Worm (Caenorhabditis elegans): ENCODE measurements around the gene Y43F8C.11.

Y43F8C.11 gene

DNA sequence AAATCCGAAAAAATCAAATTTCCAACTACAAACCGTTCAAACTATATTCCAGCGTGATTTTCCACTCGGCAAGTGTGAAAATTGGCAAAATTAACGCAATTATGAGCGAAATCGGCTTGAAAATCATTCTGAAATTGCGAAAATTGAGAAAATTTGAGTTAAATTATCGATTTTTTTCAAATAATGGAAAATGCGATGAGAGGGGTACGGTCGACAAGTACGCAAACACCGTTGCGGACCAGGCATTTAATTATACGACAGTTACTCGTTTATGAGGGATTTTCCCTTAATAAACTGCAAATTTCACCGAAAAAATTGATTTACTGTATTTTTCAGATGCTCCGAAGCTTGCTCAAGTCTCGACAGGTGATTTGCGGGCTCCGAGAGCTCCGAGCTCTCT, 26.2 kb upstream of the Y43F8C.11 start, which contains the start of the genes Y43F8C.7 and mrps-28:
Gene Y43F8C.7 (minus strand): TSS at position 128 of the 400 bp plus-strand sequence.
Gene mrps-28 (plus strand): TSS at position 337 of the 400 bp plus-strand sequence.
- TF ChIP-seq rec-8 (tag; optimal IDR thresholded peaks at IDR 0.05): no peak
- no peak for TF ChIP-seq Y53G8AR.9 (GFP tag; conservative IDR thresholded peaks at IDR 0.05)
- peak; percentile 4 for TF ChIP-seq tbp1 (GFP tag; optimal IDR thresholded peaks at IDR 0.05)
- no peak for TF ChIP-seq snpc-4 (GFP tag; optimal IDR thresholded peaks at IDR 0.05)
- peak in 1 of 4 experiments; percentile 31 for TF ChIP-seq snpc-4 (tag; optimal IDR thresholded peaks at IDR 0.05)
- peak; percentile 4 for TF ChIP-seq attf-5 (GFP tag; optimal IDR thresholded peaks at IDR 0.05)
- no peak for TF ChIP-seq C17E4.6 (GFP tag; IDR thresholded peaks at IDR 0.05)
- no peak for TF ChIP-seq pha-4 (tag; optimal IDR thresholded peaks at IDR 0.05)
- no peak for TF ChIP-seq atf-7 (tag; optimal IDR thresholded peaks at IDR 0.05)
- TF ChIP-seq ztf-6 (GFP tag; IDR thresholded peaks at IDR 0.05): no peak
- TF ChIP-seq dox-1 (GFP tag; IDR thresholded peaks at IDR 0.05): 0 out of 2 replicates have a peak, but pooled peaks have one; percentile 25
- peak; percentile 75 for TF ChIP-seq lsl-1 (GFP tag; optimal IDR thresholded peaks at IDR 0.05)
- no peak for TF ChIP-seq ztf-25 (GFP tag; IDR thresholded peaks at IDR 0.05)
- no peak for TF ChIP-seq madf-10 (tag; optimal IDR thresholded peaks at IDR 0.05)
- no peak for TF ChIP-seq him-1 (tag; optimal IDR thresholded peaks at IDR 0.05)
- TF ChIP-seq madf-6 (GFP tag; IDR thresholded peaks at IDR 0.05): peak; percentile 45; the same call in 1 of the 2 replicates
- no peak for TF ChIP-seq lir-1 (GFP tag; conservative IDR thresholded peaks at IDR 0.05)
- TF ChIP-seq cebp-1 (GFP tag; IDR thresholded peaks at IDR 0.05): no peak
- TF ChIP-seq cebp-1 (tag; optimal IDR thresholded peaks at IDR 0.05): peak; percentile 12
- TF ChIP-seq F33H1.4 (GFP tag; IDR thresholded peaks at IDR 0.05): 0 out of 2 replicates have a peak, but pooled peaks have one; percentile 11
- TF ChIP-seq lag-1 (GFP tag; IDR thresholded peaks at IDR 0.05): no peak
- no peak for TF ChIP-seq pbrm-1 (GFP tag; IDR thresholded peaks at IDR 0.05)

- no peak for TF ChIP-seq ztf-25 (GFP tag; IDR thresholded peaks at IDR 0.05)
- TF ChIP-seq T07F8.4 (tag; optimal IDR thresholded peaks at IDR 0.05): no peak
- TF ChIP-seq ccch-3 (GFP tag; optimal IDR thresholded peaks at IDR 0.05): no peak
- peak; percentile 29 for TF ChIP-seq F49E8.2 (tag; optimal IDR thresholded peaks at IDR 0.05; ENCODE audit: insufficient read depth)
- no peak for TF ChIP-seq rec-8 (tag; optimal IDR thresholded peaks at IDR 0.05)
- TF ChIP-seq F52B5.7 (tag; optimal IDR thresholded peaks at IDR 0.05): no peak
- no peak for TF ChIP-seq hmg-1.2 (GFP tag; IDR thresholded peaks at IDR 0.05)
- TF ChIP-seq ceh-27 (GFP tag; optimal IDR thresholded peaks at IDR 0.05): no peak
- no peak for TF ChIP-seq athp-1 (tag; optimal IDR thresholded peaks at IDR 0.05)
- no peak for TF ChIP-seq nhr-120 (GFP tag; IDR thresholded peaks at IDR 0.05)
- no peak for TF ChIP-seq mcd-1 (GFP tag; IDR thresholded peaks at IDR 0.05)
- no peak for TF ChIP-seq ztf-26 (tag; optimal IDR thresholded peaks at IDR 0.05)
- no peak for TF ChIP-seq ceh-58 (GFP tag; IDR thresholded peaks at IDR 0.05)
- 0 out of 2 replicates have a peak, but pooled peaks have one; percentile 20 for TF ChIP-seq ceh-91 (GFP tag; IDR thresholded peaks at IDR 0.05)
- TF ChIP-seq lag-1 (GFP tag; IDR thresholded peaks at IDR 0.05): no peak
- no peak for TF ChIP-seq madf-10 (tag; optimal IDR thresholded peaks at IDR 0.05)
- no peak for TF ChIP-seq attf-6 (GFP tag; IDR thresholded peaks at IDR 0.05)
- no peak for TF ChIP-seq K11D2.4 (GFP tag; IDR thresholded peaks at IDR 0.05)
- peak; percentile 5 for TF ChIP-seq xnd-1 (tag; optimal IDR thresholded peaks at IDR 0.05)
- TF ChIP-seq ztf-18 (tag; optimal IDR thresholded peaks at IDR 0.05): no peak
- TF ChIP-seq tbx-9 (tag; optimal IDR thresholded peaks at IDR 0.05; ENCODE audit: borderline replicate concordance): no peak
- TF ChIP-seq lsy-27 (tag; optimal IDR thresholded peaks at IDR 0.05; ENCODE audit: borderline replicate concordance, insufficient read depth): no peak
- TF ChIP-seq let-526 (GFP tag; IDR thresholded peaks at IDR 0.05): no peak
- TF ChIP-seq cebp-2 (GFP tag; IDR thresholded peaks at IDR 0.05): no peak
- TF ChIP-seq lir-1 (GFP tag; conservative IDR thresholded peaks at IDR 0.05): no peak
- no peak for TF ChIP-seq rpc-1 (optimal IDR thresholded peaks at IDR 0.05)
- TF ChIP-seq rpc-1 (tag; optimal IDR thresholded peaks at IDR 0.05): no peak
- 0 out of 2 replicates have a peak, but pooled peaks have one; percentile 20 for TF ChIP-seq D2030.7 (GFP tag; IDR thresholded peaks at IDR 0.05)
- no peak for TF ChIP-seq akir-1 (GFP tag; optimal IDR thresholded peaks at IDR 0.05)
- no peak for TF ChIP-seq T26A5.8 (tag; optimal IDR thresholded peaks at IDR 0.05)
- no peak for TF ChIP-seq sea-2 (GFP tag; IDR thresholded peaks at IDR 0.05)
Observed at ce11 chrV:19645572-19646155, 24.4 kb upstream of the Y43F8C.11 start, which contains the start of gene Y43F8C.9. TSS of gene Y43F8C.9 (plus strand) at chrV:19646105.
